Fruit fly (Drosophila melanogaster) whole organism, adult: Measurements from ENCODE around the gene CG43273.

Experiments
- CG14711 ChIP-seq: fragments of 200-800 bp; sonication (Bioruptor generic); optimal IDR thresholded peaks from 2 replicates; lab custom pipeline; 2018; ENCODE audit warnings: missing biosample characterization, mild to moderate bottlenecking, missing genetic modification characterization, moderate library complexity
- CG1620 ChIP-seq: fragments of 200-800 bp; sonication (Bioruptor generic); optimal IDR thresholded peaks from 2 replicates; lab custom pipeline; 2016; ENCODE audit warnings: missing biosample characterization, missing genetic modification characterization
- Crg-1 ChIP-seq: fragments of 200-800 bp; sonication (Bioruptor generic); optimal IDR thresholded peaks from 2 replicates; lab custom pipeline; 2016; ENCODE audit warnings: missing biosample characterization, missing genetic modification characterization
- cic ChIP-seq: fragments of 200-800 bp; sonication (Bioruptor generic); optimal IDR thresholded peaks from 2 replicates; lab custom pipeline; 2017; ENCODE audit warnings: missing biosample characterization, mild to moderate bottlenecking, missing genetic modification characterization, moderate library complexity
- cnc ChIP-seq, 2 experiments: fragments of >200 bp; optimal IDR thresholded peaks; 2 replicates each; lab custom pipeline; 2017
- kay ChIP-seq: fragments of 200-800 bp; sonication (Bioruptor generic); peaks from one replicate; lab custom pipeline; 2016; ENCODE audit warnings: missing biosample characterization, missing genetic modification characterization, borderline replicate concordance
- ovo ChIP-seq: fragments of 200-800 bp; sonication (Bioruptor generic); optimal IDR thresholded peaks from 2 replicates; lab custom pipeline; 2016; ENCODE audit warnings: missing biosample characterization, missing genetic modification characterization
- tj ChIP-seq: fragments of 200-800 bp; sonication (Bioruptor generic); optimal IDR thresholded peaks from 3 replicates; lab custom pipeline; 2017; ENCODE audit warnings: missing biosample characterization, mild to moderate bottlenecking, missing genetic modification characterization, moderate library complexity

dm6 chr3R:24850420-24850819 lies 20.3 kb downstream of the CG43273 start, which contains the start of gene CG7006:
- peak; percentile 72 for TF ChIP-seq ovo (GFP tag; lab: Kevin White, UChicago)
- peak; percentile 43 for TF ChIP-seq cic (GFP tag; lab: Kevin White, UChicago)
- TF ChIP-seq cnc (optimal IDR thresholded peaks at IDR 0.05; lab: Kevin White, UChicago), result no peak
- TF ChIP-seq CG1620 (GFP tag; lab: Kevin White, UChicago), result peak; percentile 97
- no peak for TF ChIP-seq tj (GFP tag; lab: Kevin White, UChicago)
- peak; percentile 77 for TF ChIP-seq CG14711 (tag; lab: Kevin White, UChicago)
- peak; percentile 98 for TF ChIP-seq Crg-1
- TF ChIP-seq kay, result no peak
